Worm (Caenorhabditis elegans): ENCODE results near the gene F21D5.7.

Gene F21D5.7

ce11 chrIV:8769539-8769938, 26.0 kb upstream of the F21D5.7 start, which contains the start of gene F20C5.5:
F20C5.5 (minus strand) TSS chrIV:8769639.
- TF ChIP-seq crh-2 (tag; optimal IDR thresholded peaks at IDR 0.05) (no peak), aly-2 (tag; optimal IDR thresholded peaks at IDR 0.05) (no peak), dmd-4 (tag; optimal IDR thresholded peaks at IDR 0.05) (no peak), mab-5 (tag; optimal IDR thresholded peaks at IDR 0.05) (no peak), blmp-1 (tag; optimal IDR thresholded peaks at IDR 0.05; ENCODE audit: insufficient read depth) (no peak)

ce11 chrIV:8764567-8764966, 21.1 kb upstream of the F21D5.7 start, which contains the start of gene cdc-50.B:
cdc-50.B (plus strand) TSS chrIV:8764867.
- no peak for TF ChIP-seq sma-3 (GFP tag; optimal IDR thresholded peaks at IDR 0.05)
- TF ChIP-seq nhr-77 (tag; optimal IDR thresholded peaks at IDR 0.05) = no peak
- no peak for TF ChIP-seq nhr-237 (tag; optimal IDR thresholded peaks at IDR 0.05)
- TF ChIP-seq lin-13 (GFP tag; optimal IDR thresholded peaks at IDR 0.05) = no peak
- no peak for TF ChIP-seq sma-9 (GFP tag; optimal IDR thresholded peaks at IDR 0.05)
- TF ChIP-seq sma-9 (tag; optimal IDR thresholded peaks at IDR 0.05) = no peak
- no peak for TF ChIP-seq nhr-23 (tag; optimal IDR thresholded peaks at IDR 0.05)
- TF ChIP-seq mab-5 (tag; optimal IDR thresholded peaks at IDR 0.05) = no peak
- no peak for TF ChIP-seq lin-39 (tag; optimal IDR thresholded peaks at IDR 0.05)

- peak; percentile 66 for TF ChIP-seq nhr-129 (tag; optimal IDR thresholded peaks at IDR 0.05)
- peak; percentile 50 for TF ChIP-seq sem-4 (tag; optimal IDR thresholded peaks at IDR 0.05)
- peak; percentile 0 for TF ChIP-seq mab-5 (tag; optimal IDR thresholded peaks at IDR 0.05)
- peak; percentile 62 for TF ChIP-seq sma-9 (GFP tag; optimal IDR thresholded peaks at IDR 0.05)
- no peak for TF ChIP-seq sma-9 (tag; optimal IDR thresholded peaks at IDR 0.05)
- peak; percentile 76 for TF ChIP-seq nhr-6 (tag; optimal IDR thresholded peaks at IDR 0.05)
- TF ChIP-seq gmeb-1 (tag; optimal IDR thresholded peaks at IDR 0.05) = no peak
- peak; percentile 49 for TF ChIP-seq zag-1 (tag; optimal IDR thresholded peaks at IDR 0.05)
- TF ChIP-seq unc-55 (GFP tag; optimal IDR thresholded peaks at IDR 0.05) = peak; percentile 93
- no peak for TF ChIP-seq blmp-1 (tag; optimal IDR thresholded peaks at IDR 0.05; ENCODE audit: insufficient read depth)
- TF ChIP-seq C34F6.9 (tag; optimal IDR thresholded peaks at IDR 0.05) = peak; percentile 84
- peak; percentile 43 for TF ChIP-seq lin-13 (GFP tag; optimal IDR thresholded peaks at IDR 0.05)
- peak; percentile 49 for TF ChIP-seq F13H6.1 (tag; optimal IDR thresholded peaks at IDR 0.05)
- TF ChIP-seq lsy-2 (tag; optimal IDR thresholded peaks at IDR 0.05) = peak; percentile 40 to 71
- no peak for TF ChIP-seq ceh-16 (tag; optimal IDR thresholded peaks at IDR 0.05)
Measured at ce11 chrIV:8762471-8762870, 19.0 kb upstream of the F21D5.7 start.

- no peak for TF ChIP-seq peb-1 (tag; optimal IDR thresholded peaks at IDR 0.05)
- TF ChIP-seq mab-5 (tag; optimal IDR thresholded peaks at IDR 0.05) = no peak
- TF ChIP-seq nhr-11 (tag; optimal IDR thresholded peaks at IDR 0.05) = no peak
- no peak for TF ChIP-seq aly-2 (tag; optimal IDR thresholded peaks at IDR 0.05)
- TF ChIP-seq nhr-12 (tag; optimal IDR thresholded peaks at IDR 0.05) = no peak
- TF ChIP-seq ceh-16 (tag; optimal IDR thresholded peaks at IDR 0.05) = no peak
- TF ChIP-seq Y55F3AM.14 (GFP tag; optimal IDR thresholded peaks at IDR 0.05) = no peak
- no peak for TF ChIP-seq nhr-77 (tag; optimal IDR thresholded peaks at IDR 0.05)
- no peak for TF ChIP-seq ceh-82 (tag; optimal IDR thresholded peaks at IDR 0.05)
- no peak for TF ChIP-seq zag-1 (tag; optimal IDR thresholded peaks at IDR 0.05)
- TF ChIP-seq crh-2 (tag; optimal IDR thresholded peaks at IDR 0.05) = no peak
- TF ChIP-seq sma-3 (GFP tag; optimal IDR thresholded peaks at IDR 0.05) = no peak
- TF ChIP-seq ama-1 (optimal IDR thresholded peaks at IDR 0.05) = no peak
- TF ChIP-seq nhr-10 (tag; optimal IDR thresholded peaks at IDR 0.05) = no peak
Measured at ce11 chrIV:8761896-8762295, 18.4 kb upstream of the F21D5.7 start, which contains the start of the genes F20C5.11 and klp-11. F20C5.11 (minus strand) TSS chrIV:8761996. klp-11 (minus strand) TSS chrIV:8762066.

ce11 chrIV:8758620-8759019, 15.1 kb upstream of the F21D5.7 start:
- no peak for TF ChIP-seq lin-11 (tag; optimal IDR thresholded peaks at IDR 0.05)
- TF ChIP-seq egl-27 (tag; optimal IDR thresholded peaks at IDR 0.05) = no peak
- peak; percentile 85 for TF ChIP-seq unc-55 (GFP tag; optimal IDR thresholded peaks at IDR 0.05)
- TF ChIP-seq R02D3.7 (tag; optimal IDR thresholded peaks at IDR 0.05) = no peak
- no peak for TF ChIP-seq ztf-1 (GFP tag; conservative IDR thresholded peaks at IDR 0.05)
- TF ChIP-seq sma-9 (GFP tag; optimal IDR thresholded peaks at IDR 0.05) = no peak
- TF ChIP-seq sma-9 (tag; optimal IDR thresholded peaks at IDR 0.05) = no peak
- TF ChIP-seq nhr-129 (tag; optimal IDR thresholded peaks at IDR 0.05) = peak; percentile 37
- no peak for TF ChIP-seq sem-4 (tag; optimal IDR thresholded peaks at IDR 0.05)
- TF ChIP-seq elt-1 (tag; optimal IDR thresholded peaks at IDR 0.05) = no peak
- TF ChIP-seq ZK546.5 (tag; optimal IDR thresholded peaks at IDR 0.05) = no peak
- no peak for TF ChIP-seq ama-1 (optimal IDR thresholded peaks at IDR 0.05)
- no peak for TF ChIP-seq ceh-16 (tag; optimal IDR thresholded peaks at IDR 0.05)
- TF ChIP-seq nhr-23 (tag; optimal IDR thresholded peaks at IDR 0.05) = no peak
- TF ChIP-seq zag-1 (tag; optimal IDR thresholded peaks at IDR 0.05) = peak; percentile 50
- TF ChIP-seq nhr-12 (tag; optimal IDR thresholded peaks at IDR 0.05) = no peak
- TF ChIP-seq ztf-4 (tag; optimal IDR thresholded peaks at IDR 0.05) = no peak
- no peak for TF ChIP-seq nhr-10 (tag; optimal IDR thresholded peaks at IDR 0.05)
- TF ChIP-seq lsy-2 (tag; optimal IDR thresholded peaks at IDR 0.05) = peak in 1 of 2 experiments; percentile 64
- TF ChIP-seq F13H6.1 (tag; optimal IDR thresholded peaks at IDR 0.05) = no peak
- TF ChIP-seq nhr-6 (tag; optimal IDR thresholded peaks at IDR 0.05) = no peak
- TF ChIP-seq alr-1 (tag; optimal IDR thresholded peaks at IDR 0.05) = no peak
- peak; percentile 50 for TF ChIP-seq crh-2 (tag; optimal IDR thresholded peaks at IDR 0.05)
- no peak for TF ChIP-seq elt-3 (tag; optimal IDR thresholded peaks at IDR 0.05)
- TF ChIP-seq lin-39 (tag; optimal IDR thresholded peaks at IDR 0.05) = no peak
- no peak for TF ChIP-seq unc-39 (tag; optimal IDR thresholded peaks at IDR 0.05)
- no peak for TF ChIP-seq nhr-11 (tag; optimal IDR thresholded peaks at IDR 0.05)
- no peak for TF ChIP-seq gmeb-1 (tag; optimal IDR thresholded peaks at IDR 0.05)
- TF ChIP-seq Y55F3AM.14 (GFP tag; optimal IDR thresholded peaks at IDR 0.05) = no peak
- no peak for TF ChIP-seq ceh-82 (tag; optimal IDR thresholded peaks at IDR 0.05)
- TF ChIP-seq nhr-21 (tag; optimal IDR thresholded peaks at IDR 0.05) = no peak
- no peak for TF ChIP-seq nhr-77 (tag; optimal IDR thresholded peaks at IDR 0.05)
- TF ChIP-seq sma-3 (GFP tag; optimal IDR thresholded peaks at IDR 0.05) = no peak
- no peak for TF ChIP-seq dmd-4 (tag; optimal IDR thresholded peaks at IDR 0.05)

All from whole organism, L2 larva.